Worm (Caenorhabditis elegans) whole organism, early embryonic: ENCODE measurements around the gene F19C7.8.

Source experiments
- B0310.2 ChIP-seq: sonication (generic microtip); optimal IDR thresholded peaks from 2 replicates; lab custom pipeline; 2016; ENCODE audit warnings: mild to moderate bottlenecking, missing genetic modification characterization, missing compliant biosample characterization
- F13C5.2 ChIP-seq: sonication (generic microtip); optimal IDR thresholded peaks from 2 replicates; lab custom pipeline; 2017; ENCODE audit warnings: mild to moderate bottlenecking, missing genetic modification characterization, inconsistent platforms, missing compliant biosample characterization
- aly-1 ChIP-seq: sonication (generic microtip); optimal IDR thresholded peaks from 2 replicates; lab custom pipeline; 2016; ENCODE audit warnings: missing genetic modification characterization, missing compliant biosample characterization
- ama-1 ChIP-seq: fragments of 150-350 bp; optimal IDR thresholded peaks from 2 replicates; lab custom pipeline; 2014
- ceh-13 ChIP-seq: fragments of 200-800 bp; sonication (Bioruptor generic); optimal IDR thresholded peaks from 2 replicates; lab custom pipeline; 2018; ENCODE audit warnings: mild to moderate bottlenecking, missing genetic modification characterization, missing compliant biosample characterization
- ceh-36 ChIP-seq: sonication (generic microtip); optimal IDR thresholded peaks from 2 replicates; lab custom pipeline; 2016; ENCODE audit warnings: missing genetic modification characterization, inconsistent platforms, missing compliant biosample characterization
- ets-7 ChIP-seq: sonication (generic microtip); optimal IDR thresholded peaks from 2 replicates; lab custom pipeline; 2016; ENCODE audit warnings: missing genotype, missing genetic modification characterization, missing compliant biosample characterization
- flt-1 ChIP-seq: fragments of 200-800 bp; sonication (Bioruptor generic); IDR thresholded peaks from 2 replicates; pipeline ENCODE4 v1.3.6; 2022; ENCODE audit warnings: missing genetic modification characterization, missing compliant biosample characterization
- hmbx-1 ChIP-seq: sonication (generic microtip); optimal IDR thresholded peaks from 2 replicates; lab custom pipeline; 2016; ENCODE audit warnings: mild to moderate bottlenecking, missing genetic modification characterization, missing compliant biosample characterization
- hmg-4 ChIP-seq: fragments of 200-800 bp; sonication (Bioruptor generic); optimal IDR thresholded peaks from 2 replicates; lab custom pipeline; 2018; ENCODE audit warnings: mild to moderate bottlenecking, missing genetic modification characterization, missing compliant biosample characterization
- hnd-1 ChIP-seq: sonication (generic microtip); optimal IDR thresholded peaks from 2 replicates; lab custom pipeline; 2016; ENCODE audit warnings: missing genetic modification characterization, missing compliant biosample characterization
- pes-1 ChIP-seq: fragments of 200-800 bp; sonication (Bioruptor generic); IDR thresholded peaks from 2 replicates; pipeline ENCODE4 v1.3.6; 2022; ENCODE audit warnings: missing genetic modification reagents, missing genetic modification characterization, missing compliant biosample characterization
- scrt-1 ChIP-seq: fragments of 200-800 bp; sonication (Bioruptor generic); IDR thresholded peaks from 2 replicates; pipeline ENCODE4 v1.3.6; 2022; ENCODE audit warnings: missing genetic modification characterization, missing compliant biosample characterization
- sea-1 ChIP-seq: fragments of 200-800 bp; sonication (Bioruptor generic); conservative IDR thresholded peaks from 2 replicates; pipeline ENCODE4 v1.3.6; 2022; ENCODE audit warnings: missing genetic modification characterization, missing compliant biosample characterization
- tbx-11 ChIP-seq: fragments of 200-800 bp; sonication (Bioruptor generic); IDR thresholded peaks from 2 replicates; pipeline ENCODE4 v1.3.6; 2022; ENCODE audit warnings: missing genetic modification characterization, missing compliant biosample characterization
- tbx-37 ChIP-seq: fragments of 200-800 bp; sonication (Bioruptor generic); conservative IDR thresholded peaks from 2 replicates; pipeline ENCODE4 v1.3.6; 2022; ENCODE audit warnings: missing genetic modification reagents, missing genetic modification characterization, missing compliant biosample characterization
- tra-4 ChIP-seq: sonication (generic microtip); optimal IDR thresholded peaks from 2 replicates; lab custom pipeline; 2017; ENCODE audit warnings: missing genetic modification characterization, missing compliant biosample characterization

The F19C7.8 gene

ce11 chrIV:4647385-4647784 is 9.5 kb upstream of the F19C7.8 start, which contains the start of gene F29B9.8:
Gene F29B9.8, plus strand, starts transcription at chrIV:4647685.
- TF ChIP-seq sea-1 (no peak), tbx-11 (no peak), flt-1 (GFP tag; lab: Robert Waterston, UW) (no peak), B0310.2 (tag; lab: Kevin White, UChicago) (no peak), F13C5.2 (tag; lab: Kevin White, UChicago) (no peak), hmbx-1 (no peak), ama-1 (no peak), aly-1 (no peak), ets-7 (tag; lab: Kevin White, UChicago) (no peak), tra-4 (no peak)

- TF ChIP-seq B0310.2 (tag; lab: Kevin White, UChicago) = no peak
- TF ChIP-seq hmbx-1 = no peak
- TF ChIP-seq ceh-36 (tag; lab: Kevin White, UChicago) = no peak
- no peak for TF ChIP-seq ama-1
- TF ChIP-seq sea-1 = no peak
- no peak for TF ChIP-seq pes-1 (GFP tag; lab: Robert Waterston, UW)
- no peak for TF ChIP-seq hnd-1 (tag; lab: Kevin White, UChicago)
- TF ChIP-seq ets-7 (tag; lab: Kevin White, UChicago) = no peak
- no peak for TF ChIP-seq F13C5.2 (tag; lab: Kevin White, UChicago)
- TF ChIP-seq scrt-1 (GFP tag; lab: Robert Waterston, UW) = no peak
- TF ChIP-seq tbx-37 (GFP tag; lab: Robert Waterston, UW) = no peak
- TF ChIP-seq flt-1 (GFP tag; lab: Robert Waterston, UW) = no peak
- no peak for TF ChIP-seq tra-4
- TF ChIP-seq ceh-13 (GFP tag; lab: Kevin White, UChicago) = no peak
- no peak for TF ChIP-seq aly-1
- TF ChIP-seq hmg-4 (GFP tag; lab: Kevin White, UChicago) = no peak
- TF ChIP-seq tbx-11 = no peak
These were observed 7.3 kb upstream of the F19C7.8 start for ce11 chrIV:4645243-4645642.

ce11 chrIV:4643577-4643976 is 5.7 kb upstream of the F19C7.8 start:
- no peak for TF ChIP-seq hmg-4 (GFP tag; lab: Kevin White, UChicago)
- TF ChIP-seq flt-1 (GFP tag; lab: Robert Waterston, UW) = 0 out of 2 replicates have a peak, but pooled peaks have one; percentile 21
- TF ChIP-seq hmbx-1 = no peak

- TF ChIP-seq tbx-37 (GFP tag; lab: Robert Waterston, UW) (no peak), ceh-36 (tag; lab: Kevin White, UChicago) (no peak), flt-1 (GFP tag; lab: Robert Waterston, UW) (no peak), hmbx-1 (no peak), hnd-1 (tag; lab: Kevin White, UChicago) (no peak), ets-7 (tag; lab: Kevin White, UChicago) (no peak), ceh-13 (GFP tag; lab: Kevin White, UChicago) (no peak), sea-1 (no peak), tra-4 (no peak), B0310.2 (tag; lab: Kevin White, UChicago) (no peak), F13C5.2 (tag; lab: Kevin White, UChicago) (no peak), tbx-11 (no peak), scrt-1 (GFP tag; lab: Robert Waterston, UW) (no peak), hmg-4 (GFP tag; lab: Kevin White, UChicago) (no peak)
These were observed 3.0 kb upstream of the F19C7.8 start for ce11 chrIV:4640941-4641340.

- TF ChIP-seq ets-7 (tag; lab: Kevin White, UChicago) = no peak
- TF ChIP-seq tra-4 = no peak
- no peak for TF ChIP-seq B0310.2 (tag; lab: Kevin White, UChicago)
- no peak for TF ChIP-seq tbx-11
- no peak for TF ChIP-seq ama-1
- no peak for TF ChIP-seq flt-1 (GFP tag; lab: Robert Waterston, UW)
- no peak for TF ChIP-seq hmg-4 (GFP tag; lab: Kevin White, UChicago)
- no peak for TF ChIP-seq ceh-36 (tag; lab: Kevin White, UChicago)
- no peak for TF ChIP-seq sea-1
- no peak for TF ChIP-seq aly-1
These were observed 1.5 kb upstream of the F19C7.8 start for ce11 chrIV:4639352-4639751.

- TF ChIP-seq flt-1 (GFP tag; lab: Robert Waterston, UW) (no peak), ceh-13 (GFP tag; lab: Kevin White, UChicago) (no peak), pes-1 (GFP tag; lab: Robert Waterston, UW) (no peak), ama-1 (no peak), ceh-36 (tag; lab: Kevin White, UChicago) (no peak), tbx-11 (no peak), tbx-37 (GFP tag; lab: Robert Waterston, UW) (no peak), F13C5.2 (tag; lab: Kevin White, UChicago) (no peak), B0310.2 (tag; lab: Kevin White, UChicago) (no peak), aly-1 (no peak), hnd-1 (tag; lab: Kevin White, UChicago) (no peak), hmg-4 (GFP tag; lab: Kevin White, UChicago) (no peak), hmbx-1 (no peak), sea-1 (no peak)
These were observed 1.9 kb downstream of the F19C7.8 start, which contains the start of gene R105.5 for ce11 chrIV:4636001-4636400. Gene R105.5, plus strand, starts transcription at chrIV:4636301.

- TF ChIP-seq tbx-11 (no peak), sea-1 (no peak), hmg-4 (GFP tag; lab: Kevin White, UChicago) (no peak), ceh-13 (GFP tag; lab: Kevin White, UChicago) (no peak), tbx-37 (GFP tag; lab: Robert Waterston, UW) (no peak), scrt-1 (GFP tag; lab: Robert Waterston, UW) (no peak), hmbx-1 (no peak), flt-1 (GFP tag; lab: Robert Waterston, UW) (no peak), F13C5.2 (tag; lab: Kevin White, UChicago) (no peak), ama-1 (no peak), ets-7 (tag; lab: Kevin White, UChicago) (no peak), tra-4 (no peak), pes-1 (GFP tag; lab: Robert Waterston, UW) (no peak), aly-1 (no peak), ceh-36 (tag; lab: Kevin White, UChicago) (no peak), B0310.2 (tag; lab: Kevin White, UChicago) (no peak), hnd-1 (tag; lab: Kevin White, UChicago) (no peak)
These were observed 4.5 kb downstream of the F19C7.8 start, which contains the start of gene R105.1 for ce11 chrIV:4633393-4633792. Gene R105.1, plus strand, starts transcription at chrIV:4633693.
